Worm (Caenorhabditis elegans) whole organism, L3 larva: ENCODE measurements around the gene him-14.

Source experiments
- elt-1 ChIP-seq: fragments of 150-350 bp; optimal IDR thresholded peaks from 2 replicates; lab custom pipeline; 2014; ENCODE audit warnings: missing biosample characterization, missing genetic modification characterization
- fos-1 ChIP-seq: fragments of 150-350 bp; optimal IDR thresholded peaks from 2 replicates; lab custom pipeline; 2014; ENCODE audit warnings: missing biosample characterization, missing genetic modification characterization
- lin-15B ChIP-seq: fragments of 150-350 bp; optimal IDR thresholded peaks from 2 replicates; lab custom pipeline; 2014; ENCODE audit warnings: missing biosample characterization, missing genetic modification characterization
- nhr-11 ChIP-seq: fragments of 150-350 bp; optimal IDR thresholded peaks from 2 replicates; lab custom pipeline; 2014; ENCODE audit warnings: missing biosample characterization, missing genetic modification characterization
- nhr-237 ChIP-seq: fragments of 150-350 bp; optimal IDR thresholded peaks from 2 replicates; lab custom pipeline; 2014; ENCODE audit warnings: missing biosample characterization, missing genetic modification characterization
- nhr-76 ChIP-seq: fragments of 150-350 bp; sonication (generic microtip); optimal IDR thresholded peaks from 5 replicates; lab custom pipeline; 2014; ENCODE audit warnings: missing biosample characterization, missing genetic modification characterization
- pha-4 ChIP-seq: fragments of 150-350 bp; optimal IDR thresholded peaks from 2 replicates; lab custom pipeline; 2014; ENCODE audit warnings: missing biosample characterization, missing genetic modification reagents, missing genetic modification characterization
- snpc-4 ChIP-seq: fragments of 150-350 bp; optimal IDR thresholded peaks from 2 replicates; lab custom pipeline; 2014; ENCODE audit warnings: missing biosample characterization, missing genetic modification characterization
- unc-39 ChIP-seq: sonication (generic microtip); optimal IDR thresholded peaks from 4 replicates; lab custom pipeline; 2017; ENCODE audit warnings: missing biosample characterization, missing genetic modification characterization
- unc-62 ChIP-seq: fragments of 150-350 bp; sonication (generic microtip); optimal IDR thresholded peaks from 4 replicates; lab custom pipeline; 2014; ENCODE audit warnings: missing biosample characterization, missing genetic modification reagents, missing genetic modification characterization
- zag-1 ChIP-seq: fragments of 150-350 bp; optimal IDR thresholded peaks from 2 replicates; lab custom pipeline; 2014; ENCODE audit warnings: missing biosample characterization, missing genetic modification characterization

DNA sequence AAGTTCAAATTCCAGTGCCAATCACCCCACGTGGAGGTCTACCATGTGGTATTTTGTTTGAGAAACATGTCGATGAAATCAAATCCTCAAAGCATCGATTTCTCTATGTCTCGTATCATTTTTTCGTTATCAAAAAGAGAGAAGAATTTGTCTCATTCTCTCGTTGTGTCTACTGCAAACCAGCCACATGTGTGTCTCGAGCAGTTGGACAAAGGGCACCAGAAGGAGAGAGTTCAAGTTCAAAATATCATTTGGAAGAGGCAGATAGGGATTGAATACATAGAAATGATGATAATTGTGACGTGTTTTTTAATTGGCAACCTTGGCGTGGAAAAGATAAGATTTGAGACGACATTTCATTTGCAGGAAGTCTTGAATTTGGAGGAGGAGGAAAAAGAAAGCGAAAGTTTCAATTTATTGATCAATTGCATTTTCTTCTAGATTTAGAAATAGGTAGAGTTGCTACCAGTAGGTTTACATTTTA, 10.4 kb downstream of the him-14 start:
- TF ChIP-seq pha-4 (tag; lab: Kevin White, UChicago) (no peak), unc-39 (tag; lab: Kevin White, UChicago) (no peak), elt-1 (no peak), unc-62 (GFP tag; lab: Kevin White, UChicago) (no peak), fos-1 (tag; lab: Kevin White, UChicago) (no peak), snpc-4 (tag; lab: Kevin White, UChicago) (no peak), zag-1 (tag; lab: Kevin White, UChicago) (no peak), nhr-11 (tag; lab: Kevin White, UChicago) (no peak), lin-15B (tag; lab: Kevin White, UChicago) (no peak), nhr-237 (no peak), nhr-76 (tag; lab: Kevin White, UChicago) (no peak)
